Worm (Caenorhabditis elegans) whole organism, young adult: Measurements from ENCODE around the gene noca-1.

Experiments used
- B0261.1 ChIP-seq: sonication (generic microtip); optimal IDR thresholded peaks from 2 replicates; lab custom pipeline; 2016; ENCODE audit warnings: mild to moderate bottlenecking, missing genetic modification characterization, moderate library complexity, missing compliant biosample characterization
- F55B11.4 ChIP-seq: sonication (generic microtip); optimal IDR thresholded peaks from 2 replicates; lab custom pipeline; 2016; ENCODE audit warnings: missing compliant biosample characterization, missing genetic modification characterization, borderline replicate concordance; ENCODE audit not compliant: insufficient read depth
- madf-6 ChIP-seq: fragments of 200-800 bp; sonication (Bioruptor generic); IDR thresholded peaks from 2 replicates; pipeline ENCODE4 v1.3.6; 2022; ENCODE audit warnings: missing genetic modification reagents, missing genetic modification characterization, missing compliant biosample characterization
- rcor-1 ChIP-seq: fragments of 200-800 bp; sonication (Bioruptor generic); IDR thresholded peaks from 2 replicates; pipeline ENCODE4 v1.3.6; 2022; ENCODE audit warnings: missing genetic modification reagents, missing genetic modification characterization, missing compliant biosample characterization
- snpc-4 ChIP-seq, 5 experiments: fragments of 150-350 bp in 1 of 5; sonication (generic microtip) in 4 of 5; optimal IDR thresholded peaks; 2 replicates each; lab custom pipeline; 2014 to 2018; ENCODE audit warnings: missing genetic modification characterization in 5 of 5, missing biosample characterization in 3 of 5, antibody characterized with exemption in 2 of 5, mild to moderate bottlenecking in 2 of 5, missing compliant biosample characterization in 2 of 5, missing genotype in 2 of 5, moderate library complexity in 2 of 5, missing genetic modification reagents in 1 of 5
- tlf-1 ChIP-seq: fragments of 200-800 bp; sonication (Bioruptor generic); optimal IDR thresholded peaks from 2 replicates; lab custom pipeline; 2018; ENCODE audit warnings: mild to moderate bottlenecking, missing genetic modification characterization, missing compliant biosample characterization

- TF ChIP-seq B0261.1 (tag; lab: Kevin White, UChicago), result no peak
- TF ChIP-seq madf-6 (GFP tag; lab: Robert Waterston, UW), result peak; percentile 56
- TF ChIP-seq rcor-1 (GFP tag; lab: Robert Waterston, UW), result no peak
- TF ChIP-seq snpc-4 (GFP tag; optimal IDR thresholded peaks at IDR 0.05; lab: Kevin White, UChicago), result no peak
- peak in 2 of 4 experiments; percentile 2 to 22 for TF ChIP-seq snpc-4 (tag; optimal IDR thresholded peaks at IDR 0.05; lab: Kevin White, UChicago)
- TF ChIP-seq tlf-1 (GFP tag; lab: Kevin White, UChicago), result no peak
- no peak for TF ChIP-seq F55B11.4 (tag; lab: Kevin White, UChicago)
These were observed 23.5 kb downstream of the noca-1 start, which contains the start of gene him-17 for ce11 chrV:13176117-13176753.
